Fruit fly (Drosophila melanogaster) whole organism, embryonic: ENCODE measurements around the gene CG6656.

Experiments used
- Bteb2 ChIP-seq: fragments of 200-800 bp; sonication (Bioruptor generic); optimal IDR thresholded peaks from 2 replicates; lab custom pipeline; 2016; ENCODE audit warnings: missing biosample characterization, missing genetic modification characterization
- CG11456 ChIP-seq: fragments of 200-800 bp; sonication (Bioruptor generic); IDR thresholded peaks from 3 replicates; pipeline ENCODE4 v1.3.6; 2022; ENCODE audit warnings: missing biosample characterization, missing genetic modification characterization
- CG15514 ChIP-seq: fragments of 200-800 bp; sonication (Bioruptor generic); optimal IDR thresholded peaks from 3 replicates; lab custom pipeline; 2017; ENCODE audit warnings: missing biosample characterization, missing genetic modification characterization, mild to moderate bottlenecking, moderate library complexity, missing genetic modification reagents
- CG15601 ChIP-seq: fragments of 200-800 bp; sonication (Bioruptor generic); optimal IDR thresholded peaks from 3 replicates; lab custom pipeline; 2019; ENCODE audit warnings: missing biosample characterization, mild to moderate bottlenecking, missing genetic modification characterization, moderate library complexity
- CG17802 ChIP-seq: fragments of 200-800 bp; sonication (Bioruptor generic); optimal IDR thresholded peaks from 2 replicates; lab custom pipeline; 2018; ENCODE audit warnings: missing biosample characterization, mild to moderate bottlenecking, missing genetic modification characterization, moderate library complexity
- CG17912 ChIP-seq: fragments of 200-800 bp; sonication (Bioruptor generic); optimal IDR thresholded peaks from 2 replicates; lab custom pipeline; 2018; ENCODE audit warnings: missing biosample characterization, mild to moderate bottlenecking, missing genetic modification characterization
- CG18262 ChIP-seq: fragments of 200-800 bp; optimal IDR thresholded peaks from 3 replicates; lab custom pipeline; 2019; ENCODE audit warnings: missing biosample characterization, mild to moderate bottlenecking, missing genetic modification characterization, moderate library complexity
- CG18599 ChIP-seq: fragments of 200-800 bp; sonication (Bioruptor generic); optimal IDR thresholded peaks from 3 replicates; lab custom pipeline; 2017; ENCODE audit warnings: missing biosample characterization, missing genetic modification characterization, mild to moderate bottlenecking, moderate library complexity, missing genetic modification reagents
- CG2678 ChIP-seq: fragments of 200-800 bp; sonication (Bioruptor generic); optimal IDR thresholded peaks from 3 replicates; lab custom pipeline; 2019; ENCODE audit warnings: missing biosample characterization, mild to moderate bottlenecking, missing genetic modification characterization, moderate library complexity
- CG3281 ChIP-seq: fragments of 200-800 bp; sonication (Bioruptor generic); optimal IDR thresholded peaks from 3 replicates; lab custom pipeline; 2017; ENCODE audit warnings: missing biosample characterization, mild to moderate bottlenecking, missing genetic modification characterization
- CG3847 ChIP-seq: fragments of 200-800 bp; sonication (Bioruptor generic); IDR thresholded peaks from 2 replicates; pipeline ENCODE4 v1.3.6; 2022; ENCODE audit warnings: missing biosample characterization, missing genetic modification characterization
- CG7556 ChIP-seq: fragments of 200-800 bp; sonication (Bioruptor generic); optimal IDR thresholded peaks from 2 replicates; lab custom pipeline; 2017; ENCODE audit warnings: missing biosample characterization, mild to moderate bottlenecking, missing genetic modification characterization
- CG7928 ChIP-seq: fragments of 200-800 bp; sonication (Bioruptor generic); optimal IDR thresholded peaks from 2 replicates; lab custom pipeline; 2017; ENCODE audit warnings: missing biosample characterization, mild to moderate bottlenecking, missing genetic modification characterization
- CG9215 ChIP-seq: fragments of 200-800 bp; sonication (Bioruptor generic); IDR thresholded peaks from 2 replicates; pipeline ENCODE4 v1.3.6; 2022; ENCODE audit warnings: missing biosample characterization, missing genetic modification characterization
- CG9817 ChIP-seq: fragments of 200-800 bp; sonication (Bioruptor generic); optimal IDR thresholded peaks from 2 replicates; lab custom pipeline; 2018; ENCODE audit warnings: missing biosample characterization, mild to moderate bottlenecking, missing genetic modification characterization, moderate library complexity
- Drgx ChIP-seq: fragments of 200-800 bp; sonication (Bioruptor generic); IDR thresholded peaks from 2 replicates; pipeline ENCODE4 v1.3.6; 2022; ENCODE audit warnings: missing biosample characterization, missing genetic modification characterization
- Ets97D ChIP-seq: fragments of 200-800 bp; sonication (Bioruptor generic); optimal IDR thresholded peaks from 3 replicates; lab custom pipeline; 2016; ENCODE audit warnings: missing biosample characterization, missing genetic modification characterization
- GATAe ChIP-seq: fragments of 200-800 bp; sonication (Bioruptor generic); conservative IDR thresholded peaks from 2 replicates; pipeline ENCODE4 v1.3.6; 2022; ENCODE audit warnings: missing biosample characterization, missing genetic modification characterization
- H15 ChIP-seq: fragments of 200-800 bp; sonication (Bioruptor generic); IDR thresholded peaks from 3 replicates; pipeline ENCODE4 v1.3.6; 2022; ENCODE audit warnings: missing biosample characterization, missing genetic modification characterization
- Max ChIP-seq: fragments of 200-800 bp; sonication (Bioruptor generic); optimal IDR thresholded peaks from 2 replicates; lab custom pipeline; 2016; ENCODE audit warnings: missing biosample characterization, mild to moderate bottlenecking, missing genetic modification characterization
- NC2β ChIP-seq: fragments of 200-800 bp; sonication (Bioruptor generic); optimal IDR thresholded peaks from 2 replicates; lab custom pipeline; 2016; ENCODE audit warnings: missing biosample characterization, missing genetic modification characterization
- Nf-YA ChIP-seq: fragments of 200-800 bp; sonication (Bioruptor generic); IDR thresholded peaks from 2 replicates; pipeline ENCODE4 v1.3.6; 2022; ENCODE audit warnings: missing biosample characterization, missing genetic modification characterization
- Nf-YC ChIP-seq: fragments of 200-800 bp; optimal IDR thresholded peaks from 3 replicates; lab custom pipeline; 2019; ENCODE audit warnings: missing biosample characterization, mild to moderate bottlenecking, missing genetic modification characterization, moderate library complexity
- Sin3A ChIP-seq: fragments of >200 bp; optimal IDR thresholded peaks from 2 replicates; lab custom pipeline; 2018
- Sry-δ ChIP-seq: fragments of 200-800 bp; sonication (Bioruptor generic); optimal IDR thresholded peaks from 2 replicates; lab custom pipeline; 2016; ENCODE audit warnings: missing biosample characterization, missing genetic modification characterization
- Ssrp ChIP-seq: fragments of 200-800 bp; sonication (Bioruptor generic); optimal IDR thresholded peaks from 2 replicates; lab custom pipeline; 2018; ENCODE audit warnings: missing biosample characterization, mild to moderate bottlenecking, missing genetic modification characterization, moderate library complexity
- TFAM ChIP-seq: fragments of 200-800 bp; sonication (Bioruptor generic); optimal IDR thresholded peaks from 2 replicates; lab custom pipeline; 2017; ENCODE audit warnings: missing biosample characterization, missing genetic modification characterization, inconsistent platforms
- aop ChIP-seq: fragments of 200-800 bp; sonication (Bioruptor generic); IDR thresholded peaks from 2 replicates; pipeline ENCODE4 v1.3.6; 2022; ENCODE audit warnings: missing biosample characterization, missing genetic modification characterization
- bbx ChIP-seq: fragments of 200-800 bp; sonication (Bioruptor generic); IDR thresholded peaks from 2 replicates; pipeline ENCODE4 v1.3.6; 2022; ENCODE audit warnings: missing biosample characterization, missing genetic modification characterization; ENCODE audit not compliant: partially characterized antibody
- bsh ChIP-seq, 2 experiments: fragments of 200-800 bp; sonication (Bioruptor generic); optimal IDR thresholded peaks; 2 replicates each; lab custom pipeline; 2017 to 2018; ENCODE audit warnings: mild to moderate bottlenecking in 2 of 2, missing biosample characterization in 2 of 2, missing genetic modification characterization in 2 of 2, moderate library complexity in 1 of 2
- ci ChIP-seq: fragments of 200-800 bp; sonication (Bioruptor generic); IDR thresholded peaks from 3 replicates; pipeline ENCODE4 v1.3.6; 2022; ENCODE audit warnings: missing biosample characterization, missing genetic modification characterization
- da ChIP-seq: fragments of 200-800 bp; sonication (Bioruptor generic); optimal IDR thresholded peaks from 2 replicates; lab custom pipeline; 2016; ENCODE audit warnings: missing biosample characterization, missing genetic modification characterization
- dmrt11E ChIP-seq: fragments of 200-800 bp; sonication (Bioruptor generic); optimal IDR thresholded peaks from 3 replicates; lab custom pipeline; 2018; ENCODE audit warnings: missing biosample characterization, mild to moderate bottlenecking, missing genetic modification characterization, moderate library complexity
- esg ChIP-seq: fragments of 200-800 bp; sonication (Bioruptor generic); conservative IDR thresholded peaks from 2 replicates; pipeline ENCODE4 v1.3.6; 2022; ENCODE audit warnings: missing biosample characterization, missing genetic modification characterization
- fru ChIP-seq: fragments of >200 bp; optimal IDR thresholded peaks from 2 replicates; lab custom pipeline; 2017
- gcm2 ChIP-seq: fragments of 200-800 bp; sonication (Bioruptor generic); optimal IDR thresholded peaks from 2 replicates; lab custom pipeline; 2016; ENCODE audit warnings: missing biosample characterization, missing genetic modification characterization
- gem ChIP-seq: fragments of 200-800 bp; sonication (Bioruptor generic); optimal IDR thresholded peaks from 2 replicates; lab custom pipeline; 2019; ENCODE audit warnings: missing biosample characterization, mild to moderate bottlenecking, missing genetic modification characterization, moderate library complexity
- gro ChIP-seq: fragments of 200-800 bp; sonication (Bioruptor generic); optimal IDR thresholded peaks from 2 replicates; lab custom pipeline; 2016; ENCODE audit warnings: missing biosample characterization, missing genetic modification characterization
- gt ChIP-seq: fragments of 200-800 bp; sonication (Bioruptor generic); IDR thresholded peaks from 2 replicates; pipeline ENCODE4 v1.3.6; 2022; ENCODE audit warnings: missing biosample characterization, missing genetic modification characterization
- ken ChIP-seq: fragments of 200-800 bp; sonication (Bioruptor generic); IDR thresholded peaks from 3 replicates; pipeline ENCODE4 v1.3.6; 2022; ENCODE audit warnings: missing biosample characterization, missing genetic modification characterization
- kni ChIP-seq: fragments of 200-800 bp; sonication (Bioruptor generic); optimal IDR thresholded peaks from 3 replicates; lab custom pipeline; 2017; ENCODE audit warnings: mild to moderate bottlenecking, missing biosample characterization, missing genetic modification reagents, missing genetic modification characterization
- lilli ChIP-seq: fragments of 200-800 bp; sonication (Bioruptor generic); optimal IDR thresholded peaks from 3 replicates; lab custom pipeline; 2016; ENCODE audit warnings: missing biosample characterization, missing genetic modification characterization
- lola ChIP-seq, 3 experiments: fragments of >200 bp in 2 of 3; fragments of 200-800 bp in 1 of 3; sonication (Bioruptor generic) in 1 of 3; optimal IDR thresholded peaks; 2 replicates each; lab custom pipeline; 2017 to 2019; ENCODE audit warnings: missing biosample characterization in 3 of 3, missing genetic modification characterization in 3 of 3, mild to moderate bottlenecking in 1 of 3, moderate library complexity in 1 of 3
- nom ChIP-seq: fragments of 200-800 bp; sonication (Bioruptor generic); optimal IDR thresholded peaks from 2 replicates; lab custom pipeline; 2017; ENCODE audit warnings: missing biosample characterization, missing genetic modification characterization, mild to moderate bottlenecking, moderate library complexity, missing genetic modification reagents
- p53 ChIP-seq: fragments of 200-800 bp; sonication (Bioruptor generic); optimal IDR thresholded peaks from 2 replicates; lab custom pipeline; 2016; ENCODE audit warnings: missing biosample characterization, missing genetic modification characterization
- sens ChIP-seq: fragments of 200-800 bp; sonication (Bioruptor generic); peaks from one replicate; lab custom pipeline; 2016; ENCODE audit warnings: missing biosample characterization, missing genetic modification characterization
- tup ChIP-seq: fragments of 200-800 bp; sonication (Bioruptor generic); optimal IDR thresholded peaks from 2 replicates; lab custom pipeline; 2016; ENCODE audit warnings: missing biosample characterization, mild to moderate bottlenecking, missing genetic modification characterization, moderate library complexity
- unc-4 ChIP-seq: fragments of 200-800 bp; sonication (Bioruptor generic); IDR thresholded peaks from 2 replicates; pipeline ENCODE4 v1.3.6; 2022; ENCODE audit warnings: missing biosample characterization, missing genetic modification characterization; ENCODE audit not compliant: partially characterized antibody
- z ChIP-seq: fragments of 200-800 bp; sonication (Bioruptor generic); IDR thresholded peaks from 3 replicates; pipeline ENCODE4 v1.3.6; 2022; ENCODE audit warnings: missing biosample characterization, missing genetic modification characterization

The CG6656 gene

dm6 chr3R:21899170-21899575 is 24.1 kb downstream of the CG6656 start:
- no peak for TF ChIP-seq Ets97D (GFP tag; lab: Kevin White, UChicago)
- TF ChIP-seq kni = no peak
- no peak for TF ChIP-seq Ssrp (tag; lab: Kevin White, UChicago)
- 0 out of 3 replicates have a peak, but pooled peaks have one; percentile 15 for TF ChIP-seq CG11456
- TF ChIP-seq da (GFP tag; lab: Kevin White, UChicago) = no peak
- no peak for TF ChIP-seq dmrt11E (tag; lab: Kevin White, UChicago)
- no peak for TF ChIP-seq gem
- TF ChIP-seq unc-4 (GFP tag; lab: Robert Waterston, UW) = no peak
- TF ChIP-seq gro (GFP tag; lab: Kevin White, UChicago) = no peak
- TF ChIP-seq bbx (GFP tag; lab: Robert Waterston, UW) = no peak
- TF ChIP-seq lola (GFP tag; optimal IDR thresholded peaks at IDR 0.05; lab: Kevin White, UChicago) = no peak
- peak; percentile 47 for TF ChIP-seq nom
- no peak for TF ChIP-seq NC2β (GFP tag; lab: Kevin White, UChicago)
- TF ChIP-seq bsh (GFP tag; optimal IDR thresholded peaks at IDR 0.05; lab: Kevin White, UChicago) = peak in 1 of 2 experiments; percentile 31
- no peak for TF ChIP-seq CG15601 (tag; lab: Kevin White, UChicago)
- TF ChIP-seq Bteb2 (GFP tag; lab: Kevin White, UChicago) = no peak
- no peak for TF ChIP-seq lilli (GFP tag; lab: Kevin White, UChicago)
- TF ChIP-seq Sry-δ = no peak
- TF ChIP-seq p53 (GFP tag; lab: Kevin White, UChicago) = no peak
- peak; percentile 63; the same call in 1 of the 2 replicates for TF ChIP-seq Drgx (GFP tag; lab: Robert Waterston, UW)

dm6 chr3R:21904345-21904744 is 29.3 kb downstream of the CG6656 start:
- TF ChIP-seq CG3281 (GFP tag; lab: Kevin White, UChicago) (no peak), H15 (no peak), CG9215 (no peak), ken (GFP tag; lab: Robert Waterston, UW) (no peak), CG2678 (tag; lab: Kevin White, UChicago) (no peak), CG17802 (tag; lab: Kevin White, UChicago) (no peak), CG7928 (no peak), CG18599 (GFP tag; lab: Kevin White, UChicago) (no peak)

- TF ChIP-seq CG15514 (no peak), CG17912 (GFP tag; lab: Kevin White, UChicago) (no peak), Max (no peak), gt (GFP tag; lab: Robert Waterston, UW) (no peak), Nf-YA (GFP tag; lab: Robert Waterston, UW) (no peak), GATAe (GFP tag; lab: Robert Waterston, UW) (no peak), CG7556 (GFP tag; lab: Kevin White, UChicago) (no peak), z (GFP tag; lab: Robert Waterston, UW) (no peak), CG3847 (no peak), CG18262 (tag; lab: Kevin White, UChicago) (no peak), Nf-YC (tag; lab: Kevin White, UChicago) (no peak), fru (lab: Kevin White, UChicago) (no peak), ci (GFP tag; lab: Robert Waterston, UW) (no peak), CG9817 (no peak), Drgx (GFP tag; lab: Robert Waterston, UW) (peak; percentile 80), Sin3A (no peak), gro (GFP tag; lab: Kevin White, UChicago) (no peak), TFAM (GFP tag; lab: Kevin White, UChicago) (no peak), sens (GFP tag; lab: Kevin White, UChicago) (peak; percentile 26), tup (GFP tag; lab: Kevin White, UChicago) (no peak), aop (GFP tag; lab: Robert Waterston, UW) (no peak), gcm2 (GFP tag; lab: Kevin White, UChicago) (no peak), esg (GFP tag; lab: Robert Waterston, UW) (no peak), bsh (GFP tag; optimal IDR thresholded peaks at IDR 0.05; lab: Kevin White, UChicago) (peak in 1 of 2 experiments; percentile 83), nom (peak; percentile 64)
These were observed 30.5 kb downstream of the CG6656 start for dm6 chr3R:21905615-21906014.
